Fruit fly (Drosophila melanogaster): ENCODE results near the gene c11.1.

c11.1 gene

DNA sequence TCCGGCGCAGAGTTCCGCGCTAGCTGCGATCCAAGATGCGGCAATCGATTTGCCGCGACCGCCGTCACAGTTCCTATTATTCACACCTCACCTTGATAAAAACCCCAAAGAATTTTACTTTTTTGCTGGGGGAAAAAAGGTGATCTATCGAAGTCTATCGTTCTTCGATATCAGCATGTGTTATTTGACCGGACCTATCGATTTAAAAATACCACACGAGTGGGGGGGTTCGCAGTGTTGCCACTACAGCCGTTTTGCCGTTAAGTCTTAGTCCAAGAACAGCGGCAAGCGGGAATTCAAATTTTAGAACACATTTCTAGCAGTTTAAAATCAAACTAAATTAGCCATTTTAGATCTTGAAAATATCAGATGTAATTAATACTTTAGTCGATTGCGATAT is 50.7 kb downstream of the c11.1 start, which contains the start of gene CG12121:
CG12121 (minus strand) TSS at position 180 of the 400 bp plus-strand sequence.
- TF ChIP-seq Dfd (GFP tag; optimal IDR thresholded peaks at IDR 0.05) (no peak), Vsx2 (GFP tag; optimal IDR thresholded peaks at IDR 0.05; ENCODE audit: partially characterized antibody) (peak; percentile 71), Rel (GFP tag; optimal IDR thresholded peaks at IDR 0.05) (no peak), Rel (tag; optimal IDR thresholded peaks at IDR 0.05) (peak; percentile 94), CrebA (GFP tag; optimal IDR thresholded peaks at IDR 0.05; ENCODE audit: borderline replicate concordance) (no peak), Myc (optimal IDR thresholded peaks at IDR 0.05) (no peak), pan (optimal IDR thresholded peaks at IDR 0.05) (no peak)

- TF ChIP-seq Dif (GFP tag; optimal IDR thresholded peaks at IDR 0.05; ENCODE audit: partially characterized antibody): no peak
- TF ChIP-seq tai (GFP tag; optimal IDR thresholded peaks at IDR 0.05): no peak
- no peak for TF ChIP-seq jim (GFP tag; optimal IDR thresholded peaks at IDR 0.05)
- TF ChIP-seq lola (GFP tag; optimal IDR thresholded peaks at IDR 0.05): no peak
- no peak for TF ChIP-seq h (GFP tag; optimal IDR thresholded peaks at IDR 0.05)
- no peak for TF ChIP-seq dmrt93B (GFP tag; optimal IDR thresholded peaks at IDR 0.05)
- no peak for TF ChIP-seq fru (GFP tag; optimal IDR thresholded peaks at IDR 0.05)
- no peak for TF ChIP-seq OdsH (GFP tag; optimal IDR thresholded peaks at IDR 0.05)
- no peak for TF ChIP-seq CrebA (GFP tag; optimal IDR thresholded peaks at IDR 0.05; ENCODE audit: borderline replicate concordance)
- TF ChIP-seq Hr78 (GFP tag; optimal IDR thresholded peaks at IDR 0.05): no peak
- no peak for TF ChIP-seq rgr (GFP tag; optimal IDR thresholded peaks at IDR 0.05)
- TF ChIP-seq Abd-B (GFP tag; optimal IDR thresholded peaks at IDR 0.05): no peak
- TF ChIP-seq woc (GFP tag; optimal IDR thresholded peaks at IDR 0.05): no peak
- TF ChIP-seq sv (GFP tag; optimal IDR thresholded peaks at IDR 0.05): no peak
- no peak for TF ChIP-seq N (GFP tag; optimal IDR thresholded peaks at IDR 0.05)
- no peak for TF ChIP-seq Hr83 (GFP tag; optimal IDR thresholded peaks at IDR 0.05; ENCODE audit: poor library complexity, severe bottlenecking)
- no peak for TF ChIP-seq psq (GFP tag; optimal IDR thresholded peaks at IDR 0.05)
- no peak for TF ChIP-seq Dfd (GFP tag; optimal IDR thresholded peaks at IDR 0.05)
- TF ChIP-seq usp (GFP tag; optimal IDR thresholded peaks at IDR 0.05): no peak
- no peak for TF ChIP-seq brk (GFP tag; optimal IDR thresholded peaks at IDR 0.05)
These were observed 56.1 kb downstream of the c11.1 start, which contains the start of gene Gr8a for dm6 chrX:9226837-9227236. Gene Gr8a (plus strand): TSS chrX:9227137.
